Worm (Caenorhabditis elegans): ENCODE measurements around the gene pro-1.

The pro-1 gene

DNA sequence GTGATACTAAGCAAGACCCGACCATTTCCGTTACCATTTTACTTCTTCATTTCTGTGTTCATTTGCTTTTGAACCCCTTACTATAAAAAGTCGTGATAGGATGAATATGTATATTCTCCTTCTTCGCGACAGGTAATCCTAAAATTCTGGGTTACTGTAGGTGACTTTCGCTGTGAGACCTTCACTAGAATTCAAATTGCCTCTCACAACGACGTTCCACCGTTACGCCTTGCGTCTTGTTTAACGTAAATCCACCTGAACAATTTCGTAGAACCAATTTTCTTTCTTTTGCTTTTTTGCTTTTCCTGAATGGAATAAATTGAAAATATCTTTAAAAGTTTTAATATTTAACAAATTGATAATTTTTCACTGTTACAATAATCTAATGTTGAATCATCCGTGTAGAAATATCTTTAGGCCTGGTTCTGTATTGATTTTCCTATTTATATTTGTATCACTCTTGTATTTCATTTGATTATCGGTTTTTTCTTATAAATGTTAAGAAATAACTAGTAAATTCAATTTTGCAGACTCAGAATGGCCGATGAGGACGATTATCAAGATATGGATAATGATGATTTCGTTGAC lies 37.1 kb upstream of the pro-1 start, which contains the start of gene rpb-6:
rpb-6 (plus strand) TSS at position 538 of the 588 bp plus-strand sequence.
- TF ChIP-seq F13C5.2 (tag; optimal IDR thresholded peaks at IDR 0.05) (no peak), flt-1 (GFP tag; IDR thresholded peaks at IDR 0.05) (no peak), hmg-4 (GFP tag; optimal IDR thresholded peaks at IDR 0.05) (no peak), sea-1 (GFP tag; conservative IDR thresholded peaks at IDR 0.05) (no peak)

ce11 chrII:10574177-10574576 lies 32.4 kb upstream of the pro-1 start:
- no peak for TF ChIP-seq ceh-13 (GFP tag; optimal IDR thresholded peaks at IDR 0.05)
- no peak for TF ChIP-seq hmg-4 (GFP tag; optimal IDR thresholded peaks at IDR 0.05)
- TF ChIP-seq ama-1 (optimal IDR thresholded peaks at IDR 0.05): no peak
- no peak for TF ChIP-seq ets-7 (tag; optimal IDR thresholded peaks at IDR 0.05)
- TF ChIP-seq hmbx-1 (tag; optimal IDR thresholded peaks at IDR 0.05): no peak

DNA sequence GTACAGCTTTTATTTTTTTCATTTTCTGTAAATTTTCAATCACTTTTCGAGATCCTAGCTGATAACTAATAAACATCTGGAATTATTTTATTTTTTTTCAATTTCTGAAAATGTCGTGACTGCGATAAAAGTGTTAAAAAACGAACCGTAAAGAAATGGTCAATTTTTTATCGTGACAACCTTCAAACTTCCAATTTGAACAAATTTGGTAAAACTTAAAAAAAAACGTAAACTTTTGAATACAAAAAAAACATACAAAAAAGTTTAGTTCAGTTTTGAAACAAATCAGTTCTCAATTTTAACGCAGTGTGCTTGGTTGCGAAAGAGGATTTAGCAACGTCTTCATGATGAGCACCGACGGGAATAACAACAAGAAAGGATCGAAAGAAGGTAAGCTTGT lies 30.2 kb upstream of the pro-1 start, which contains the start of gene C06A1.3:
C06A1.3 (plus strand) TSS at position 301 of the 400 bp plus-strand sequence.
- no peak for TF ChIP-seq tbx-11 (GFP tag; IDR thresholded peaks at IDR 0.05)
- no peak for TF ChIP-seq tbx-37 (GFP tag; conservative IDR thresholded peaks at IDR 0.05)
- TF ChIP-seq F13C5.2 (tag; optimal IDR thresholded peaks at IDR 0.05): no peak
- TF ChIP-seq ets-7 (tag; optimal IDR thresholded peaks at IDR 0.05): no peak
- no peak for TF ChIP-seq flt-1 (GFP tag; IDR thresholded peaks at IDR 0.05)
- TF ChIP-seq aly-1 (tag; optimal IDR thresholded peaks at IDR 0.05): no peak
- no peak for TF ChIP-seq scrt-1 (GFP tag; IDR thresholded peaks at IDR 0.05)

DNA sequence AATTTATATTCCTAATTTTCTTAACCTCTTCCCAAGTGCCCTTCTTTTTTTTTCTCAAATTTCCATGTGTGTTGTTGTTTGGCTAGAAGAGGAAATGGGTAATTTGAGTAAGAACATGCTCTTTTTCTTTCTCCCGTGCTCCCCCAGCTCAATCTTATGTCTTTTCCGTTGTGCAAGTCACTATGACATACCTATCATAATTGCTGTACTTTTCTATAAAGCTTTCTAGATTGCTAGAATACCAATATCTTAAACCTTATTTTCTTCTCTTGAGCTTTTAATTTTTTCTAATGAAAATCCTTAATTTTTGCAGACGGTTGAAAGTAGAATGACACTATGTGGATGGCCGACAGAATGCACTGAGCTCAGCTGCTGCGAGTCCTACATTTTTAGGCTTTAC lies 28.5 kb upstream of the pro-1 start, which contains the start of gene txt-13:
txt-13 (plus strand) TSS at position 301 of the 400 bp plus-strand sequence.
- TF ChIP-seq flt-1 (GFP tag; IDR thresholded peaks at IDR 0.05) (no peak), tra-4 (tag; optimal IDR thresholded peaks at IDR 0.05) (no peak), hmbx-1 (tag; optimal IDR thresholded peaks at IDR 0.05) (no peak), ama-1 (optimal IDR thresholded peaks at IDR 0.05) (no peak), tbx-11 (GFP tag; IDR thresholded peaks at IDR 0.05) (no peak), tbx-37 (GFP tag; conservative IDR thresholded peaks at IDR 0.05) (no peak), ets-7 (tag; optimal IDR thresholded peaks at IDR 0.05) (no peak), pes-1 (GFP tag; IDR thresholded peaks at IDR 0.05) (no peak), F13C5.2 (tag; optimal IDR thresholded peaks at IDR 0.05) (no peak), hnd-1 (tag; optimal IDR thresholded peaks at IDR 0.05) (no peak), scrt-1 (GFP tag; IDR thresholded peaks at IDR 0.05) (no peak), ceh-13 (GFP tag; optimal IDR thresholded peaks at IDR 0.05) (no peak), sea-1 (GFP tag; conservative IDR thresholded peaks at IDR 0.05) (no peak), B0310.2 (tag; optimal IDR thresholded peaks at IDR 0.05) (no peak), hmg-4 (GFP tag; optimal IDR thresholded peaks at IDR 0.05) (no peak), aly-1 (tag; optimal IDR thresholded peaks at IDR 0.05) (no peak), ceh-36 (tag; optimal IDR thresholded peaks at IDR 0.05) (no peak)

DNA sequence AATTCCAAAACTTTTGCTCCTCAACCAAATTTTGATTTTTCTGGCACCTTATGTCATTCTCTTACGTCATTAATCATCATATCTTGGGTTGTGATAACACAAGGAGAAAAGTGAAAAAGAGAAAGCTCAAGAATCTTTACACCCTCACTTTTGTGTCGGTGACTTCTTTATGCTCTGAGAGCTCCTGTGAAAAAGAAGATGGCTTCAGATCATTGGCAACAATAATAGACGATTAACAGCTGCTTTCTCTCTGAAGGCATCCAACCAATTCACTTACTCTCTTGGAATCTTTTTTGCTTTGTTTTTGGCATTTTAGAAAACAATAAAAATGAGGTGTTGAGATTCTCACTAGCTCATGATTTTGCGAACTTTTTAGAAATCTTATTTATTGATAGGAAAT lies 27.7 kb upstream of the pro-1 start:
- TF ChIP-seq hmbx-1 (tag; optimal IDR thresholded peaks at IDR 0.05) (no peak), ets-7 (tag; optimal IDR thresholded peaks at IDR 0.05) (no peak), B0310.2 (tag; optimal IDR thresholded peaks at IDR 0.05) (no peak), aly-1 (tag; optimal IDR thresholded peaks at IDR 0.05) (no peak)

ce11 chrII:10566458-10566857 lies 24.7 kb upstream of the pro-1 start:
- no peak for TF ChIP-seq F13C5.2 (tag; optimal IDR thresholded peaks at IDR 0.05)
- no peak for TF ChIP-seq tbx-37 (GFP tag; conservative IDR thresholded peaks at IDR 0.05)
- no peak for TF ChIP-seq hmg-4 (GFP tag; optimal IDR thresholded peaks at IDR 0.05)
- TF ChIP-seq flt-1 (GFP tag; IDR thresholded peaks at IDR 0.05): no peak
- no peak for TF ChIP-seq scrt-1 (GFP tag; IDR thresholded peaks at IDR 0.05)
- no peak for TF ChIP-seq tbx-11 (GFP tag; IDR thresholded peaks at IDR 0.05)
- TF ChIP-seq tra-4 (tag; optimal IDR thresholded peaks at IDR 0.05): no peak
- TF ChIP-seq hmbx-1 (tag; optimal IDR thresholded peaks at IDR 0.05): no peak
- no peak for TF ChIP-seq ceh-36 (tag; optimal IDR thresholded peaks at IDR 0.05)

- TF ChIP-seq sea-1 (GFP tag; conservative IDR thresholded peaks at IDR 0.05) (no peak), ama-1 (optimal IDR thresholded peaks at IDR 0.05) (no peak), flt-1 (GFP tag; IDR thresholded peaks at IDR 0.05) (no peak), hnd-1 (tag; optimal IDR thresholded peaks at IDR 0.05) (no peak), hmbx-1 (tag; optimal IDR thresholded peaks at IDR 0.05) (no peak), tbx-11 (GFP tag; IDR thresholded peaks at IDR 0.05) (no peak), pes-1 (GFP tag; IDR thresholded peaks at IDR 0.05) (no peak), tbx-37 (GFP tag; conservative IDR thresholded peaks at IDR 0.05) (no peak), hmg-4 (GFP tag; optimal IDR thresholded peaks at IDR 0.05) (no peak), scrt-1 (GFP tag; IDR thresholded peaks at IDR 0.05) (no peak), F13C5.2 (tag; optimal IDR thresholded peaks at IDR 0.05) (no peak), ceh-13 (GFP tag; optimal IDR thresholded peaks at IDR 0.05) (no peak), aly-1 (tag; optimal IDR thresholded peaks at IDR 0.05) (no peak)
These were observed 22.8 kb upstream of the pro-1 start, which contains the start of the genes C06A1.6 and C06A1.7 for ce11 chrII:10564578-10564977. TSS of gene C06A1.6 (minus strand) at chrII:10564678. TSS of gene C06A1.7 (plus strand) at chrII:10564891.

DNA sequence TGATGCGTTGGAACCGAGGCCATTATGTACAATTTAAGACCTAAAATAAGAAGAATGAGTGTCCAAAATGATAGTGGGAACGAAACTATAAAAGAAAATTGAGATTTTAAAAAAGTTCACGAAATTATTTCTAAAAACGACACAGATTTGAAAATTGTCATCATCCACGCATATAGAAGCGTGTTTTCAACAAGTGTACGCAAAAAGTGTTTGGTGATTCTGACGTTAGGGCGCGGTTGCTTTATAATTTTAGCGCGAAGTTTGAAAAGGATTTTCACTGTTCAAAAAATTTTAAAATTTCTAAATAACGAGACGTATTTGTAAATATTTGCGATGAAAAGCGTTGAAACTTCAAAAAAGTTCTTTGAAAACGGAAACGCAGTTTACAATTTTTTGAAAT lies 21.6 kb upstream of the pro-1 start, which contains the start of gene cdc-48.1:
cdc-48.1 (minus strand) TSS at position 40 of the 400 bp plus-strand sequence.
- TF ChIP-seq tra-4 (tag; optimal IDR thresholded peaks at IDR 0.05) (peak; percentile 60), scrt-1 (GFP tag; IDR thresholded peaks at IDR 0.05) (peak; percentile 57; the same call in 1 of the 2 replicates), ets-7 (tag; optimal IDR thresholded peaks at IDR 0.05) (peak; percentile 45), ceh-36 (tag; optimal IDR thresholded peaks at IDR 0.05) (peak; percentile 54), F13C5.2 (tag; optimal IDR thresholded peaks at IDR 0.05) (peak; percentile 99), ceh-13 (GFP tag; optimal IDR thresholded peaks at IDR 0.05) (peak; percentile 47), flt-1 (GFP tag; IDR thresholded peaks at IDR 0.05) (peak; percentile 81), B0310.2 (tag; optimal IDR thresholded peaks at IDR 0.05) (peak; percentile 74), hmg-4 (GFP tag; optimal IDR thresholded peaks at IDR 0.05) (peak; percentile 65), sea-1 (GFP tag; conservative IDR thresholded peaks at IDR 0.05) (peak; percentile 86), aly-1 (tag; optimal IDR thresholded peaks at IDR 0.05) (no peak), hnd-1 (tag; optimal IDR thresholded peaks at IDR 0.05) (peak; percentile 42), pes-1 (GFP tag; IDR thresholded peaks at IDR 0.05) (peak; percentile 82), ama-1 (optimal IDR thresholded peaks at IDR 0.05) (no peak), hmbx-1 (tag; optimal IDR thresholded peaks at IDR 0.05) (peak; percentile 51), tbx-37 (GFP tag; conservative IDR thresholded peaks at IDR 0.05) (peak; percentile 75), tbx-11 (GFP tag; IDR thresholded peaks at IDR 0.05) (peak; percentile 57; the same call in 1 of the 2 replicates)
